Worm (Caenorhabditis elegans) whole organism, L4 larva: ENCODE results near the gene msp-55.

Experiments
- D1046.2 ChIP-seq: fragments of 200-800 bp; sonication (Bioruptor generic); IDR thresholded peaks from 2 replicates; pipeline ENCODE4 v1.3.6; 2022; ENCODE audit warnings: missing genetic modification characterization, missing compliant biosample characterization
- F10B5.3 ChIP-seq: sonication (generic microtip); optimal IDR thresholded peaks from 2 replicates; lab custom pipeline; 2016; ENCODE audit warnings: mild to moderate bottlenecking, missing genetic modification characterization, missing compliant biosample characterization
- F37D6.2 ChIP-seq: sonication (generic microtip); optimal IDR thresholded peaks from 2 replicates; lab custom pipeline; 2016; ENCODE audit warnings: mild to moderate bottlenecking, missing genetic modification characterization, missing compliant biosample characterization
- R02D3.7 ChIP-seq: fragments of 150-350 bp; sonication (generic microtip); optimal IDR thresholded peaks from 3 replicates; lab custom pipeline; 2014; ENCODE audit warnings: missing biosample characterization, missing genetic modification characterization
- T20F7.1 ChIP-seq: fragments of 200-800 bp; sonication (Bioruptor generic); optimal IDR thresholded peaks from 2 replicates; lab custom pipeline; 2018; ENCODE audit warnings: mild to moderate bottlenecking, missing genetic modification characterization, missing compliant biosample characterization
- T26A8.4 ChIP-seq: fragments of 200-800 bp; sonication (Bioruptor generic); IDR thresholded peaks from 2 replicates; pipeline ENCODE4 v1.3.6; 2022; ENCODE audit warnings: missing genetic modification characterization, missing compliant biosample characterization
- Y48G9A.11 ChIP-seq: fragments of 200-800 bp; sonication (Bioruptor generic); IDR thresholded peaks from 2 replicates; pipeline ENCODE4 v1.3.6; 2022; ENCODE audit warnings: missing genetic modification reagents, missing genetic modification characterization, missing compliant biosample characterization
- aly-2 ChIP-seq: sonication (generic microtip); optimal IDR thresholded peaks from 2 replicates; lab custom pipeline; 2018; ENCODE audit warnings: missing biosample characterization, missing genetic modification characterization
- arid-1 ChIP-seq: fragments of 200-800 bp; sonication (Bioruptor generic); conservative IDR thresholded peaks from 2 replicates; pipeline ENCODE4 v1.3.6; 2022; ENCODE audit warnings: missing genetic modification reagents, missing genetic modification characterization, missing compliant biosample characterization
- attf-4 ChIP-seq: sonication (generic microtip); optimal IDR thresholded peaks from 3 replicates; lab custom pipeline; 2017; ENCODE audit warnings: missing biosample characterization, missing genetic modification characterization
- ceh-28 ChIP-seq: fragments of 150-350 bp; optimal IDR thresholded peaks from 2 replicates; lab custom pipeline; 2014; ENCODE audit warnings: missing biosample characterization, missing genetic modification reagents, missing genetic modification characterization
- ces-1 ChIP-seq: fragments of 150-350 bp; sonication (generic microtip); optimal IDR thresholded peaks from 4 replicates; lab custom pipeline; 2014; ENCODE audit warnings: missing biosample characterization, missing genetic modification reagents, missing genetic modification characterization
- cey-2 ChIP-seq: sonication (generic microtip); optimal IDR thresholded peaks from 3 replicates; lab custom pipeline; 2017; ENCODE audit warnings: missing genetic modification characterization, mild to moderate bottlenecking, missing compliant biosample characterization, antibody characterized with exemption, borderline replicate concordance; ENCODE audit not compliant: insufficient read depth
- daf-12 ChIP-seq: fragments of 150-350 bp; optimal IDR thresholded peaks from 2 replicates; lab custom pipeline; 2014; ENCODE audit warnings: missing biosample characterization, missing genetic modification reagents, missing genetic modification characterization
- daf-16 ChIP-seq, 3 experiments: sonication (generic microtip); optimal IDR thresholded peaks; 2 replicates each; lab custom pipeline; 2016 to 2017; ENCODE audit warnings: missing genetic modification characterization in 3 of 3, missing genetic modification reagents in 3 of 3, mild to moderate bottlenecking in 2 of 3, missing compliant biosample characterization in 2 of 3, missing biosample characterization in 1 of 3, moderate library complexity in 1 of 3
- daf-19 ChIP-seq: fragments of 200-800 bp; sonication (Bioruptor generic); conservative IDR thresholded peaks from 2 replicates; pipeline ENCODE4 v1.3.6; 2022; ENCODE audit warnings: missing genetic modification characterization, missing compliant biosample characterization
- daf-8 ChIP-seq: fragments of 200-800 bp; sonication (Bioruptor generic); IDR thresholded peaks from 2 replicates; pipeline ENCODE4 v1.3.6; 2022; ENCODE audit warnings: missing genetic modification characterization, missing compliant biosample characterization
- dmd-6 ChIP-seq: fragments of 200-800 bp; sonication (Bioruptor generic); IDR thresholded peaks from 2 replicates; pipeline ENCODE4 v1.3.6; 2022; ENCODE audit warnings: missing genetic modification reagents, missing genetic modification characterization, missing compliant biosample characterization
- dmd-8 ChIP-seq: fragments of 200-800 bp; sonication (Bioruptor generic); IDR thresholded peaks from 2 replicates; pipeline ENCODE4 v1.3.6; 2022; ENCODE audit warnings: missing genetic modification characterization, missing compliant biosample characterization
- duxl-1 ChIP-seq: sonication (generic microtip); optimal IDR thresholded peaks from 2 replicates; lab custom pipeline; 2016; ENCODE audit warnings: mild to moderate bottlenecking, missing genetic modification characterization, moderate library complexity, missing compliant biosample characterization; ENCODE audit not compliant: poor library complexity
- fkh-10 ChIP-seq: fragments of 150-350 bp; optimal IDR thresholded peaks from 2 replicates; lab custom pipeline; 2014; ENCODE audit warnings: missing biosample characterization, missing genetic modification reagents, missing genetic modification characterization
- fos-1 ChIP-seq: fragments of 150-350 bp; optimal IDR thresholded peaks from 2 replicates; lab custom pipeline; 2014; ENCODE audit warnings: missing biosample characterization, missing genetic modification characterization
- gei-8 ChIP-seq: fragments of 200-800 bp; sonication (Bioruptor generic); optimal IDR thresholded peaks from 2 replicates; lab custom pipeline; 2018; ENCODE audit warnings: mild to moderate bottlenecking, missing genetic modification characterization, missing compliant biosample characterization
- jun-1 ChIP-seq: fragments of 150-350 bp; optimal IDR thresholded peaks from 2 replicates; lab custom pipeline; 2014; ENCODE audit warnings: missing biosample characterization, missing genetic modification reagents, missing genetic modification characterization
- lim-7 ChIP-seq: fragments of 200-800 bp; sonication (Bioruptor generic); IDR thresholded peaks from 2 replicates; pipeline ENCODE4 v1.3.6; 2022; ENCODE audit warnings: missing genetic modification characterization, missing compliant biosample characterization
- lin-38 ChIP-seq: fragments of 200-800 bp; sonication (Bioruptor generic); IDR thresholded peaks from 2 replicates; pipeline ENCODE4 v1.3.6; 2022; ENCODE audit warnings: missing genetic modification reagents, missing genetic modification characterization, missing compliant biosample characterization
- lin-39 ChIP-seq: fragments of 150-350 bp; optimal IDR thresholded peaks from 2 replicates; lab custom pipeline; 2014; ENCODE audit warnings: missing biosample characterization, missing genetic modification reagents, missing genetic modification characterization
- madf-9 ChIP-seq: fragments of 200-800 bp; sonication (Bioruptor generic); conservative IDR thresholded peaks from 2 replicates; pipeline ENCODE4 v1.3.6; 2022; ENCODE audit warnings: missing genetic modification reagents, missing genetic modification characterization, missing compliant biosample characterization
- mdl-1 ChIP-seq, 2 experiments: fragments of 150-350 bp in 1 of 2; sonication (generic microtip) in 1 of 2; optimal IDR thresholded peaks; 2 replicates each; lab custom pipeline; 2014 to 2017; ENCODE audit warnings: missing biosample characterization in 2 of 2, missing genetic modification characterization in 2 of 2
- mxl-2 ChIP-seq: fragments of 200-800 bp; sonication (Bioruptor generic); conservative IDR thresholded peaks from 2 replicates; pipeline ENCODE4 v1.3.6; 2022; ENCODE audit warnings: missing genetic modification reagents, missing genetic modification characterization, missing compliant biosample characterization
- mxl-3 ChIP-seq: fragments of 200-800 bp; sonication (Bioruptor generic); optimal IDR thresholded peaks from 2 replicates; lab custom pipeline; 2018; ENCODE audit warnings: mild to moderate bottlenecking, missing genetic modification characterization, missing compliant biosample characterization
- nhr-111 ChIP-seq: fragments of 200-800 bp; sonication (Bioruptor generic); optimal IDR thresholded peaks from 2 replicates; lab custom pipeline; 2018; ENCODE audit warnings: mild to moderate bottlenecking, missing genetic modification characterization, missing compliant biosample characterization
- nhr-25 ChIP-seq: sonication (generic microtip); optimal IDR thresholded peaks from 2 replicates; lab custom pipeline; 2017; ENCODE audit warnings: missing genetic modification characterization, mild to moderate bottlenecking, missing compliant biosample characterization, antibody characterized with exemption, moderate library complexity, borderline replicate concordance; ENCODE audit not compliant: insufficient read depth
- nhr-76 ChIP-seq: fragments of 150-350 bp; optimal IDR thresholded peaks from 2 replicates; lab custom pipeline; 2014; ENCODE audit warnings: missing biosample characterization, missing genetic modification characterization
- nhr-77 ChIP-seq: fragments of 150-350 bp; optimal IDR thresholded peaks from 2 replicates; lab custom pipeline; 2014; ENCODE audit warnings: missing biosample characterization, missing genetic modification characterization
- php-3 ChIP-seq: fragments of 200-800 bp; sonication (Bioruptor generic); IDR thresholded peaks from 2 replicates; pipeline ENCODE4 v1.3.6; 2022; ENCODE audit warnings: missing genetic modification reagents, missing genetic modification characterization, missing compliant biosample characterization
- pqm-1 ChIP-seq: sonication (generic microtip); optimal IDR thresholded peaks from 2 replicates; lab custom pipeline; 2017; ENCODE audit warnings: missing biosample characterization, missing genetic modification characterization
- sdz-12 ChIP-seq: fragments of 200-800 bp; sonication (Bioruptor generic); optimal IDR thresholded peaks from 2 replicates; lab custom pipeline; 2018; ENCODE audit warnings: mild to moderate bottlenecking, missing genetic modification characterization, missing compliant biosample characterization
- set-16 ChIP-seq: fragments of 200-800 bp; sonication (Bioruptor generic); IDR thresholded peaks from 2 replicates; pipeline ENCODE4 v1.3.6; 2022; ENCODE audit warnings: missing genetic modification reagents, missing genetic modification characterization, missing compliant biosample characterization
- snpc-1.2 ChIP-seq: fragments of 200-800 bp; sonication (Bioruptor generic); IDR thresholded peaks from 2 replicates; pipeline ENCODE4 v1.3.6; 2022; ENCODE audit warnings: missing genetic modification reagents, missing genetic modification characterization, missing compliant biosample characterization
- snpc-4 ChIP-seq: fragments of 150-350 bp; optimal IDR thresholded peaks from 2 replicates; lab custom pipeline; 2014; ENCODE audit warnings: missing biosample characterization, missing genetic modification characterization
- spr-1 ChIP-seq: sonication (generic microtip); optimal IDR thresholded peaks from 2 replicates; lab custom pipeline; 2016; ENCODE audit warnings: mild to moderate bottlenecking, missing genetic modification characterization, missing compliant biosample characterization
- tag-97 ChIP-seq: fragments of 200-800 bp; sonication (Bioruptor generic); IDR thresholded peaks from 2 replicates; pipeline ENCODE4 v1.3.6; 2022; ENCODE audit warnings: missing genetic modification characterization, missing compliant biosample characterization
- tra-1 ChIP-seq: fragments of 200-800 bp; sonication (Bioruptor generic); IDR thresholded peaks from 2 replicates; pipeline ENCODE4 v1.3.6; 2022; ENCODE audit warnings: missing genetic modification reagents, missing genetic modification characterization, missing compliant biosample characterization
- unc-130 ChIP-seq: sonication (generic microtip); optimal IDR thresholded peaks from 2 replicates; lab custom pipeline; 2016; ENCODE audit warnings: missing genetic modification reagents, missing genetic modification characterization, missing compliant biosample characterization
- unc-39 ChIP-seq: sonication (generic microtip); optimal IDR thresholded peaks from 2 replicates; lab custom pipeline; 2017; ENCODE audit warnings: missing biosample characterization, missing genetic modification characterization
- unc-62 ChIP-seq, 3 experiments: fragments of 150-350 bp in 1 of 3; sonication (generic microtip); optimal IDR thresholded peaks in 2 of 3; peaks in 1 of 3; 1 replicate in 1 of 3; 2 replicates in 2 of 3; lab custom pipeline; 2014 to 2017; ENCODE audit warnings: missing biosample characterization in 3 of 3, missing genetic modification characterization in 3 of 3, missing genetic modification reagents in 3 of 3, missing genotype in 1 of 3
- zfp-3 ChIP-seq: fragments of 200-800 bp; sonication (Bioruptor generic); conservative IDR thresholded peaks from 2 replicates; pipeline ENCODE4 v1.3.6; 2022; ENCODE audit warnings: missing genetic modification reagents, missing genetic modification characterization, missing compliant biosample characterization
- zip-2 ChIP-seq: fragments of 150-350 bp; optimal IDR thresholded peaks from 2 replicates; lab custom pipeline; 2014; ENCODE audit warnings: missing biosample characterization, missing genetic modification characterization
- ztf-7 ChIP-seq: fragments of 150-350 bp; optimal IDR thresholded peaks from 2 replicates; lab custom pipeline; 2014; ENCODE audit warnings: missing biosample characterization, missing genetic modification characterization

msp-55 gene

ce11 chrIV:5038744-5039143, 17.1 kb downstream of the msp-55 start (continued):
- TF ChIP-seq daf-16 (GFP tag; optimal IDR thresholded peaks at IDR 0.05; lab: Kevin White, UChicago): peak; percentile 9 to 60
- no peak for TF ChIP-seq daf-16 (tag; optimal IDR thresholded peaks at IDR 0.05; lab: Kevin White, UChicago)
- no peak for TF ChIP-seq mxl-2 (GFP tag; lab: Robert Waterston, UW)
- TF ChIP-seq nhr-76: no peak
- peak; percentile 78; the same call in 1 of the 2 replicates for TF ChIP-seq D1046.2 (GFP tag; lab: Robert Waterston, UW)
- TF ChIP-seq lin-38 (GFP tag; lab: Robert Waterston, UW): no peak; the same call in 1 of the 2 replicates
- no peak for TF ChIP-seq duxl-1 (tag; lab: Kevin White, UChicago)
- TF ChIP-seq cey-2 (tag; lab: Kevin White, UChicago): no peak
- no peak for TF ChIP-seq aly-2 (tag; lab: Kevin White, UChicago)
- peak; percentile 55 for TF ChIP-seq unc-130
- no peak; the same call in 1 of the 2 replicates for TF ChIP-seq lim-7
- TF ChIP-seq unc-62 (GFP tag; optimal IDR thresholded peaks at IDR 0.05 in 1 of 2; lab: Kevin White, UChicago): no peak
- no peak for TF ChIP-seq unc-62 (tag; optimal IDR thresholded peaks at IDR 0.05; lab: Kevin White, UChicago)
- peak; percentile 65 for TF ChIP-seq T26A8.4
- TF ChIP-seq jun-1 (tag; lab: Kevin White, UChicago): no peak
- TF ChIP-seq Y48G9A.11 (GFP tag; lab: Robert Waterston, UW): peak; percentile 76
- TF ChIP-seq snpc-1.2: peak; percentile 99
- TF ChIP-seq gei-8 (GFP tag; lab: Kevin White, UChicago): peak; percentile 11
- TF ChIP-seq set-16 (GFP tag; lab: Robert Waterston, UW): no peak
- TF ChIP-seq ztf-7 (tag; lab: Kevin White, UChicago): no peak
- no peak for TF ChIP-seq pqm-1 (tag; lab: Kevin White, UChicago)
- no peak for TF ChIP-seq nhr-25 (tag; lab: Kevin White, UChicago)
- peak; percentile 54; the same call in 1 of the 2 replicates for TF ChIP-seq tra-1
- no peak for TF ChIP-seq mxl-3 (GFP tag; lab: Kevin White, UChicago)
- peak; percentile 69; the same call in 1 of the 2 replicates for TF ChIP-seq zfp-3 (GFP tag; lab: Robert Waterston, UW)
- TF ChIP-seq F37D6.2: no peak
- TF ChIP-seq daf-19 (GFP tag; lab: Robert Waterston, UW): 0 out of 2 replicates have a peak, but pooled peaks have one; percentile 63
- TF ChIP-seq daf-8: no peak
- TF ChIP-seq nhr-111 (GFP tag; lab: Kevin White, UChicago): peak; percentile 30
- TF ChIP-seq ceh-28 (tag; lab: Kevin White, UChicago): no peak
- TF ChIP-seq fkh-10 (GFP tag; lab: Kevin White, UChicago): no peak
- peak; percentile 8 for TF ChIP-seq sdz-12 (GFP tag; lab: Kevin White, UChicago)
- TF ChIP-seq spr-1 (tag; lab: Kevin White, UChicago): no peak
- no peak for TF ChIP-seq unc-39
- no peak for TF ChIP-seq attf-4
- no peak for TF ChIP-seq zip-2
- peak; percentile 32 for TF ChIP-seq T20F7.1 (GFP tag; lab: Kevin White, UChicago)
- TF ChIP-seq lin-39: no peak
- TF ChIP-seq dmd-6: no peak
- peak; percentile 92 for TF ChIP-seq dmd-8 (GFP tag; lab: Robert Waterston, UW)
- TF ChIP-seq R02D3.7 (tag; lab: Kevin White, UChicago): no peak
- no peak for TF ChIP-seq F10B5.3 (tag; lab: Kevin White, UChicago)
- TF ChIP-seq mdl-1 (tag; optimal IDR thresholded peaks at IDR 0.05; lab: Kevin White, UChicago): no peak
- peak; percentile 80 for TF ChIP-seq arid-1 (GFP tag; lab: Robert Waterston, UW)
- TF ChIP-seq daf-12 (tag; lab: Kevin White, UChicago): no peak
- no peak for TF ChIP-seq fos-1
- TF ChIP-seq madf-9 (GFP tag; lab: Robert Waterston, UW): peak; percentile 59; the same call in 1 of the 2 replicates
- TF ChIP-seq nhr-77 (tag; lab: Kevin White, UChicago): no peak
- no peak for TF ChIP-seq tag-97 (GFP tag; lab: Robert Waterston, UW)
- no peak for TF ChIP-seq snpc-4
- no peak for TF ChIP-seq ces-1 (GFP tag; lab: Kevin White, UChicago)
- TF ChIP-seq php-3: no peak
